Worm (Caenorhabditis elegans) whole organism, L4 larva: ENCODE data around the gene cah-3.

Experiments used
- D1046.2 ChIP-seq: fragments of 200-800 bp; sonication (Bioruptor generic); IDR thresholded peaks from 2 replicates; pipeline ENCODE4 v1.3.6; 2022; ENCODE audit warnings: missing genetic modification characterization, missing compliant biosample characterization
- Y105C5A.15 ChIP-seq: fragments of 200-800 bp; sonication (Bioruptor generic); IDR thresholded peaks from 2 replicates; pipeline ENCODE4 v1.3.6; 2022; ENCODE audit warnings: missing genetic modification characterization, missing compliant biosample characterization
- ZK337.2 ChIP-seq: fragments of 200-800 bp; sonication (Bioruptor generic); IDR thresholded peaks from 2 replicates; pipeline ENCODE4 v1.3.6; 2022; ENCODE audit warnings: missing genetic modification reagents, missing genetic modification characterization, missing compliant biosample characterization
- arid-1 ChIP-seq: fragments of 200-800 bp; sonication (Bioruptor generic); conservative IDR thresholded peaks from 2 replicates; pipeline ENCODE4 v1.3.6; 2022; ENCODE audit warnings: missing genetic modification reagents, missing genetic modification characterization, missing compliant biosample characterization
- attf-4 ChIP-seq: sonication (generic microtip); optimal IDR thresholded peaks from 3 replicates; lab custom pipeline; 2017; ENCODE audit warnings: missing biosample characterization, missing genetic modification characterization
- ceh-20 ChIP-seq: fragments of 200-800 bp; sonication (Bioruptor generic); IDR thresholded peaks from 2 replicates; pipeline ENCODE4 v1.3.6; 2022; ENCODE audit warnings: missing genetic modification reagents, missing genetic modification characterization, missing compliant biosample characterization
- ceh-32 ChIP-seq: sonication (generic microtip); optimal IDR thresholded peaks from 2 replicates; lab custom pipeline; 2016; ENCODE audit warnings: mild to moderate bottlenecking, missing genetic modification characterization, missing compliant biosample characterization; ENCODE audit not compliant: poor library complexity
- ceh-62 ChIP-seq: sonication (generic microtip); optimal IDR thresholded peaks from 2 replicates; lab custom pipeline; 2017; ENCODE audit warnings: missing biosample characterization, missing genetic modification characterization
- ceh-82 ChIP-seq: sonication (generic microtip); optimal IDR thresholded peaks from 2 replicates; lab custom pipeline; 2017; ENCODE audit warnings: missing biosample characterization, missing genetic modification characterization
- daf-12 ChIP-seq: fragments of 150-350 bp; optimal IDR thresholded peaks from 2 replicates; lab custom pipeline; 2014; ENCODE audit warnings: missing biosample characterization, missing genetic modification reagents, missing genetic modification characterization
- daf-16 ChIP-seq, 3 experiments: sonication (generic microtip); optimal IDR thresholded peaks; 2 replicates each; lab custom pipeline; 2016 to 2017; ENCODE audit warnings: missing genetic modification characterization in 3 of 3, missing genetic modification reagents in 3 of 3, mild to moderate bottlenecking in 2 of 3, missing compliant biosample characterization in 2 of 3, missing biosample characterization in 1 of 3, moderate library complexity in 1 of 3
- dmd-6 ChIP-seq: fragments of 200-800 bp; sonication (Bioruptor generic); IDR thresholded peaks from 2 replicates; pipeline ENCODE4 v1.3.6; 2022; ENCODE audit warnings: missing genetic modification reagents, missing genetic modification characterization, missing compliant biosample characterization
- dpl-1 ChIP-seq: fragments of 150-350 bp; optimal IDR thresholded peaks from 2 replicates; lab custom pipeline; 2014; ENCODE audit warnings: missing biosample characterization, missing genetic modification reagents, missing genetic modification characterization
- egl-43 ChIP-seq: fragments of 200-800 bp; sonication (Bioruptor generic); IDR thresholded peaks from 2 replicates; pipeline ENCODE4 v1.3.6; 2022; ENCODE audit warnings: missing genetic modification reagents, missing genetic modification characterization, missing compliant biosample characterization
- fos-1 ChIP-seq: fragments of 150-350 bp; optimal IDR thresholded peaks from 2 replicates; lab custom pipeline; 2014; ENCODE audit warnings: missing biosample characterization, missing genetic modification characterization
- hif-1 ChIP-seq, 2 experiments: sonication (generic microtip); optimal IDR thresholded peaks; 2 replicates each; lab custom pipeline; 2016 to 2017; ENCODE audit warnings: missing compliant biosample characterization in 2 of 2, missing genetic modification characterization in 2 of 2, missing genetic modification reagents in 2 of 2, missing genotype in 2 of 2, mild to moderate bottlenecking in 1 of 2
- hlh-11 ChIP-seq: fragments of 200-800 bp; sonication (Bioruptor generic); optimal IDR thresholded peaks from 2 replicates; lab custom pipeline; 2018; ENCODE audit warnings: mild to moderate bottlenecking, missing genetic modification characterization, missing compliant biosample characterization
- hlh-30 ChIP-seq: sonication (generic microtip); optimal IDR thresholded peaks from 2 replicates; lab custom pipeline; 2017; ENCODE audit warnings: antibody characterized with exemption, mild to moderate bottlenecking, missing genetic modification characterization, missing compliant biosample characterization; ENCODE audit not compliant: insufficient read depth
- lim-7 ChIP-seq: fragments of 200-800 bp; sonication (Bioruptor generic); IDR thresholded peaks from 2 replicates; pipeline ENCODE4 v1.3.6; 2022; ENCODE audit warnings: missing genetic modification characterization, missing compliant biosample characterization
- lin-13 ChIP-seq: fragments of 150-350 bp; optimal IDR thresholded peaks from 2 replicates; lab custom pipeline; 2014; ENCODE audit warnings: missing biosample characterization, missing genetic modification reagents, missing genetic modification characterization
- lin-15B ChIP-seq: fragments of 150-350 bp; sonication (generic microtip); optimal IDR thresholded peaks from 3 replicates; lab custom pipeline; 2014; ENCODE audit warnings: missing biosample characterization, missing genetic modification characterization
- mdt-29 ChIP-seq: fragments of 200-800 bp; sonication (Bioruptor generic); IDR thresholded peaks from 2 replicates; pipeline ENCODE4 v1.3.6; 2022; ENCODE audit warnings: missing genetic modification reagents, missing genetic modification characterization, missing compliant biosample characterization
- mes-2 ChIP-seq: sonication (generic microtip); optimal IDR thresholded peaks from 2 replicates; lab custom pipeline; 2016; ENCODE audit warnings: missing genotype, mild to moderate bottlenecking, missing genetic modification characterization, missing compliant biosample characterization; ENCODE audit not compliant: poor library complexity, severe bottlenecking
- mxl-3 ChIP-seq: fragments of 200-800 bp; sonication (Bioruptor generic); optimal IDR thresholded peaks from 2 replicates; lab custom pipeline; 2018; ENCODE audit warnings: mild to moderate bottlenecking, missing genetic modification characterization, missing compliant biosample characterization
- nhr-10 ChIP-seq: fragments of 150-350 bp; optimal IDR thresholded peaks from 2 replicates; lab custom pipeline; 2014; ENCODE audit warnings: missing biosample characterization, missing genetic modification characterization
- nhr-102 ChIP-seq: sonication (generic microtip); optimal IDR thresholded peaks from 2 replicates; lab custom pipeline; 2016; ENCODE audit warnings: mild to moderate bottlenecking, missing genetic modification characterization, moderate library complexity, missing compliant biosample characterization
- nhr-11 ChIP-seq: fragments of 150-350 bp; optimal IDR thresholded peaks from 2 replicates; lab custom pipeline; 2014; ENCODE audit warnings: missing biosample characterization, missing genetic modification characterization
- nhr-25 ChIP-seq: sonication (generic microtip); optimal IDR thresholded peaks from 2 replicates; lab custom pipeline; 2017; ENCODE audit warnings: missing genetic modification characterization, mild to moderate bottlenecking, missing compliant biosample characterization, antibody characterized with exemption, moderate library complexity, borderline replicate concordance; ENCODE audit not compliant: insufficient read depth
- nhr-28 ChIP-seq: fragments of 150-350 bp; optimal IDR thresholded peaks from 2 replicates; lab custom pipeline; 2014; ENCODE audit warnings: missing biosample characterization, missing genetic modification characterization
- nhr-48 ChIP-seq: sonication (generic microtip); optimal IDR thresholded peaks from 2 replicates; lab custom pipeline; 2016; ENCODE audit warnings: mild to moderate bottlenecking, missing genetic modification characterization, missing compliant biosample characterization
- nhr-77 ChIP-seq: fragments of 150-350 bp; optimal IDR thresholded peaks from 2 replicates; lab custom pipeline; 2014; ENCODE audit warnings: missing biosample characterization, missing genetic modification characterization
- pqm-1 ChIP-seq: sonication (generic microtip); optimal IDR thresholded peaks from 2 replicates; lab custom pipeline; 2017; ENCODE audit warnings: missing biosample characterization, missing genetic modification characterization
- saeg-2 ChIP-seq: fragments of 200-800 bp; sonication (Bioruptor generic); IDR thresholded peaks from 2 replicates; pipeline ENCODE4 v1.3.6; 2022; ENCODE audit warnings: missing genetic modification reagents, missing genetic modification characterization, missing compliant biosample characterization
- set-16 ChIP-seq: fragments of 200-800 bp; sonication (Bioruptor generic); IDR thresholded peaks from 2 replicates; pipeline ENCODE4 v1.3.6; 2022; ENCODE audit warnings: missing genetic modification reagents, missing genetic modification characterization, missing compliant biosample characterization
- skn-1 ChIP-seq: fragments of 150-350 bp; optimal IDR thresholded peaks from 2 replicates; lab custom pipeline; 2014; ENCODE audit warnings: missing biosample characterization, missing genetic modification characterization
- snpc-1.2 ChIP-seq: fragments of 200-800 bp; sonication (Bioruptor generic); IDR thresholded peaks from 2 replicates; pipeline ENCODE4 v1.3.6; 2022; ENCODE audit warnings: missing genetic modification reagents, missing genetic modification characterization, missing compliant biosample characterization
- tag-97 ChIP-seq: fragments of 200-800 bp; sonication (Bioruptor generic); IDR thresholded peaks from 2 replicates; pipeline ENCODE4 v1.3.6; 2022; ENCODE audit warnings: missing genetic modification characterization, missing compliant biosample characterization
- tra-1 ChIP-seq: fragments of 200-800 bp; sonication (Bioruptor generic); IDR thresholded peaks from 2 replicates; pipeline ENCODE4 v1.3.6; 2022; ENCODE audit warnings: missing genetic modification reagents, missing genetic modification characterization, missing compliant biosample characterization
- zfp-2 ChIP-seq: sonication (generic microtip); optimal IDR thresholded peaks from 2 replicates; lab custom pipeline; 2016; ENCODE audit warnings: mild to moderate bottlenecking, missing genetic modification characterization, missing compliant biosample characterization
- zfp-3 ChIP-seq: fragments of 200-800 bp; sonication (Bioruptor generic); conservative IDR thresholded peaks from 2 replicates; pipeline ENCODE4 v1.3.6; 2022; ENCODE audit warnings: missing genetic modification reagents, missing genetic modification characterization, missing compliant biosample characterization

Gene cah-3

ce11 chrX:16527815-16528214, 40.5 kb downstream of the cah-3 start:
- peak; percentile 72 for TF ChIP-seq set-16 (GFP tag; lab: Robert Waterston, UW)
- no peak for TF ChIP-seq zfp-3 (GFP tag; lab: Robert Waterston, UW)

ce11 chrX:16529937-16530336, 42.7 kb downstream of the cah-3 start:
- TF ChIP-seq ceh-20 (GFP tag; lab: Robert Waterston, UW) (no peak), egl-43 (GFP tag; lab: Robert Waterston, UW) (0 out of 2 replicates have a peak, but pooled peaks have one; percentile 15), nhr-48 (tag; lab: Kevin White, UChicago) (peak; percentile 29), hlh-11 (tag; lab: Kevin White, UChicago) (peak; percentile 40), mxl-3 (GFP tag; lab: Kevin White, UChicago) (peak; percentile 55)

ce11 chrX:16530455-16530854, 43.2 kb downstream of the cah-3 start:
- TF ChIP-seq ceh-32 (tag; lab: Kevin White, UChicago) (no peak), ceh-82 (tag; lab: Kevin White, UChicago) (no peak), nhr-11 (no peak), D1046.2 (GFP tag; lab: Robert Waterston, UW) (no peak), lin-15B (no peak), Y105C5A.15 (GFP tag; lab: Robert Waterston, UW) (no peak)

- TF ChIP-seq fos-1 (no peak), arid-1 (GFP tag; lab: Robert Waterston, UW) (no peak), nhr-28 (tag; lab: Kevin White, UChicago) (no peak), daf-12 (tag; lab: Kevin White, UChicago) (no peak), dmd-6 (no peak), nhr-10 (no peak), lin-13 (GFP tag; lab: Kevin White, UChicago) (no peak), tra-1 (GFP tag; lab: Robert Waterston, UW) (no peak), mdt-29 (GFP tag; lab: Robert Waterston, UW) (no peak), nhr-25 (tag; lab: Kevin White, UChicago) (no peak), saeg-2 (GFP tag; lab: Robert Waterston, UW) (no peak), tag-97 (GFP tag; lab: Robert Waterston, UW) (no peak)
These were observed 45.2 kb downstream of the cah-3 start for ce11 chrX:16532513-16532912.

ce11 chrX:16533860-16534259, 46.6 kb downstream of the cah-3 start:
- TF ChIP-seq fos-1 (no peak), zfp-2 (tag; lab: Kevin White, UChicago) (no peak), hif-1 (tag; optimal IDR thresholded peaks at IDR 0.05; lab: Kevin White, UChicago) (no peak)
- TF ChIP-seq, all 104 proteins: peak for 0

ce11 chrX:16534564-16534963, 47.3 kb downstream of the cah-3 start:
- TF ChIP-seq lim-7 (GFP tag; lab: Robert Waterston, UW) (no peak), pqm-1 (tag; lab: Kevin White, UChicago) (no peak), attf-4 (no peak), ceh-62 (tag; lab: Kevin White, UChicago) (no peak), hlh-11 (tag; lab: Kevin White, UChicago) (no peak), skn-1 (tag; lab: Kevin White, UChicago) (no peak), ceh-82 (tag; lab: Kevin White, UChicago) (no peak), ZK337.2 (no peak), mes-2 (no peak), nhr-102 (tag; lab: Kevin White, UChicago) (no peak), dpl-1 (GFP tag; lab: Kevin White, UChicago) (no peak), ceh-20 (GFP tag; lab: Robert Waterston, UW) (peak; percentile 7; the same call in 1 of the 2 replicates), nhr-10 (no peak), daf-16 (GFP tag; optimal IDR thresholded peaks at IDR 0.05; lab: Kevin White, UChicago) (peak in 1 of 2 experiments; percentile 44), daf-16 (tag; optimal IDR thresholded peaks at IDR 0.05; lab: Kevin White, UChicago) (no peak), snpc-1.2 (GFP tag; lab: Robert Waterston, UW) (no peak), ceh-32 (tag; lab: Kevin White, UChicago) (no peak), set-16 (GFP tag; lab: Robert Waterston, UW) (no peak), nhr-11 (peak; percentile 51), nhr-77 (no peak), hlh-30 (peak; percentile 8)
- TF ChIP-seq, all 104 proteins: peak for 4
